Worm (Caenorhabditis elegans): ENCODE data around the gene C06E4.1.

The C06E4.1 gene

ce11 chrIV:7319931-7320435, 36.9 kb downstream of the C06E4.1 start (continued):
- TF ChIP-seq ceh-48 (tag; optimal IDR thresholded peaks at IDR 0.05) = no peak
- TF ChIP-seq che-1 (tag; optimal IDR thresholded peaks at IDR 0.05) = no peak
- no peak for TF ChIP-seq ceh-19 (GFP tag; optimal IDR thresholded peaks at IDR 0.05)
- TF ChIP-seq ztf-16 (tag; optimal IDR thresholded peaks at IDR 0.05) = no peak
- peak; percentile 82 for TF ChIP-seq tbx-2 (tag; optimal IDR thresholded peaks at IDR 0.05)
- TF ChIP-seq sox-2 (GFP tag; IDR thresholded peaks at IDR 0.05) = no peak
- TF ChIP-seq ceh-6 (GFP tag; optimal IDR thresholded peaks at IDR 0.05) = no peak
- TF ChIP-seq ceh-2 (tag; optimal IDR thresholded peaks at IDR 0.05) = peak; percentile 29
- peak; percentile 52 for TF ChIP-seq hlh-30 (tag; optimal IDR thresholded peaks at IDR 0.05; ENCODE audit: insufficient read depth)
- TF ChIP-seq ceh-14 (tag; optimal IDR thresholded peaks at IDR 0.05) = peak; percentile 28
- no peak for TF ChIP-seq C38D4.7 (GFP tag; optimal IDR thresholded peaks at IDR 0.05)
- TF ChIP-seq elt-2 (tag; optimal IDR thresholded peaks at IDR 0.05) = peak; percentile 27
- TF ChIP-seq pros-1 (tag; optimal IDR thresholded peaks at IDR 0.05) = peak; percentile 96
- TF ChIP-seq gmeb-2 (tag; optimal IDR thresholded peaks at IDR 0.05) = no peak
- peak; percentile 53 for TF ChIP-seq F13H6.1 (tag; optimal IDR thresholded peaks at IDR 0.05)
- no peak for TF ChIP-seq ceh-30 (tag; optimal IDR thresholded peaks at IDR 0.05)
- TF ChIP-seq pat-9 (tag; optimal IDR thresholded peaks at IDR 0.05) = peak; percentile 60
- no peak for TF ChIP-seq dmd-4 (tag; optimal IDR thresholded peaks at IDR 0.05; ENCODE audit: borderline replicate concordance)
- peak; percentile 13 for TF ChIP-seq syd-9 (tag; optimal IDR thresholded peaks at IDR 0.05)
- peak; percentile 69 for TF ChIP-seq unc-55 (GFP tag; optimal IDR thresholded peaks at IDR 0.05)
- no peak for TF ChIP-seq pag-3 (tag; optimal IDR thresholded peaks at IDR 0.05; ENCODE audit: borderline replicate concordance)
- TF ChIP-seq lim-6 (tag; optimal IDR thresholded peaks at IDR 0.05) = no peak
- no peak for TF ChIP-seq pha-2 (tag; optimal IDR thresholded peaks at IDR 0.05)
- TF ChIP-seq npax-4 (tag; optimal IDR thresholded peaks at IDR 0.05) = no peak
- TF ChIP-seq unc-42 (tag; optimal IDR thresholded peaks at IDR 0.05) = peak; percentile 87
- peak; percentile 67 for TF ChIP-seq ref-2 (tag; optimal IDR thresholded peaks at IDR 0.05)
- TF ChIP-seq pax-1 (tag; optimal IDR thresholded peaks at IDR 0.05) = no peak
- TF ChIP-seq ama-1 (optimal IDR thresholded peaks at IDR 0.05) = no peak
- peak; percentile 89 for TF ChIP-seq ceh-31 (tag; optimal IDR thresholded peaks at IDR 0.05)
- no peak for TF ChIP-seq lin-11 (tag; optimal IDR thresholded peaks at IDR 0.05)
- no peak for TF ChIP-seq elt-4 (tag; optimal IDR thresholded peaks at IDR 0.05)
- TF ChIP-seq ceh-34 (tag; optimal IDR thresholded peaks at IDR 0.05) = peak; percentile 55
- no peak for TF ChIP-seq nhr-232 (tag; optimal IDR thresholded peaks at IDR 0.05)
- no peak for TF ChIP-seq unc-86 (tag; optimal IDR thresholded peaks at IDR 0.05)
- TF ChIP-seq ttx-3 (tag; optimal IDR thresholded peaks at IDR 0.05) = no peak
- no peak for TF ChIP-seq hlh-13 (GFP tag; optimal IDR thresholded peaks at IDR 0.05)
- no peak for TF ChIP-seq zip-5 (tag; optimal IDR thresholded peaks at IDR 0.05)
- TF ChIP-seq K02D7.2 (tag; optimal IDR thresholded peaks at IDR 0.05) = no peak
- TF ChIP-seq sox-4 (tag; optimal IDR thresholded peaks at IDR 0.05) = no peak
- TF ChIP-seq fkh-6 (tag; optimal IDR thresholded peaks at IDR 0.05) = no peak

ce11 chrIV:7320688-7321087, 37.6 kb downstream of the C06E4.1 start:
- TF ChIP-seq pha-2 (tag; optimal IDR thresholded peaks at IDR 0.05) (no peak), ceh-22 (tag; optimal IDR thresholded peaks at IDR 0.05) (no peak), pqm-1 (tag; optimal IDR thresholded peaks at IDR 0.05) (no peak), mec-3 (tag; optimal IDR thresholded peaks at IDR 0.05; ENCODE audit: borderline replicate concordance) (no peak), ceh-14 (tag; optimal IDR thresholded peaks at IDR 0.05) (no peak), fkh-10 (GFP tag; optimal IDR thresholded peaks at IDR 0.05) (no peak), pros-1 (tag; optimal IDR thresholded peaks at IDR 0.05) (no peak), ref-2 (tag; optimal IDR thresholded peaks at IDR 0.05) (no peak), unc-55 (GFP tag; optimal IDR thresholded peaks at IDR 0.05) (no peak), ets-4 (tag; optimal IDR thresholded peaks at IDR 0.05) (no peak), npax-4 (tag; optimal IDR thresholded peaks at IDR 0.05) (no peak), ahr-1 (tag; optimal IDR thresholded peaks at IDR 0.05) (no peak), F13H6.1 (tag; optimal IDR thresholded peaks at IDR 0.05) (no peak), rnt-1 (tag; optimal IDR thresholded peaks at IDR 0.05) (no peak), ceh-31 (tag; optimal IDR thresholded peaks at IDR 0.05) (no peak)

All from whole organism, late embryonic.